Worm (Caenorhabditis elegans): ENCODE results near the gene C27D6.11.
"Not testable (repeated sequence)": the region's sequence is repeated elsewhere in the genome, so short reads cannot be mapped to it uniquely, and the experiment has no call there.

DNA sequence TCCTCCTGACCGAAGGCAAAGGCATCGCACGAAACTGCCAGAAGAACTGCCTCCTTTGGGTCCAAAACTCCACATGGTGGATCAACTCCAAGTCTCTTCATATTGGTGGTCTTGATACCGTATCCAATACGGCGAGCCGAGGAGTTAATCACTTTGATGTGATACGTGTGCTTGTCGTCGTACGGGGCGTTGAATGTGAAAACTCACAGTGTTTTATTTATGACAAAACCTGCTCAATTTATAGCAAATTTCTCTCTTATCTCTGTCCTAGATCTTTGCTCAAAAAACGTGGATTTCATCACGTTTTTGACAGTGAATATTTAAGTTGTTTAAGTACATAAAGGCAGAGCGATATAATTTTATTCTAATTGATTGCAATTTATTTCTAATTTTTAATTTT, 2.2 kb downstream of the C27D6.11 start, which contains the start of gene F58A6.9:
- not testable (repeated sequence) for TF ChIP-seq ama-1 (optimal IDR thresholded peaks at IDR 0.05); ama-1 (GFP tag; optimal IDR thresholded peaks at IDR 0.05); cebp-2 (GFP tag; IDR thresholded peaks at IDR 0.05); tlf-1 (GFP tag; optimal IDR thresholded peaks at IDR 0.05); unc-62 (GFP tag; optimal IDR thresholded peaks at IDR 0.05)
